Fruit fly (Drosophila melanogaster): ENCODE measurements around the gene Lrr47.

Gene Lrr47

DNA sequence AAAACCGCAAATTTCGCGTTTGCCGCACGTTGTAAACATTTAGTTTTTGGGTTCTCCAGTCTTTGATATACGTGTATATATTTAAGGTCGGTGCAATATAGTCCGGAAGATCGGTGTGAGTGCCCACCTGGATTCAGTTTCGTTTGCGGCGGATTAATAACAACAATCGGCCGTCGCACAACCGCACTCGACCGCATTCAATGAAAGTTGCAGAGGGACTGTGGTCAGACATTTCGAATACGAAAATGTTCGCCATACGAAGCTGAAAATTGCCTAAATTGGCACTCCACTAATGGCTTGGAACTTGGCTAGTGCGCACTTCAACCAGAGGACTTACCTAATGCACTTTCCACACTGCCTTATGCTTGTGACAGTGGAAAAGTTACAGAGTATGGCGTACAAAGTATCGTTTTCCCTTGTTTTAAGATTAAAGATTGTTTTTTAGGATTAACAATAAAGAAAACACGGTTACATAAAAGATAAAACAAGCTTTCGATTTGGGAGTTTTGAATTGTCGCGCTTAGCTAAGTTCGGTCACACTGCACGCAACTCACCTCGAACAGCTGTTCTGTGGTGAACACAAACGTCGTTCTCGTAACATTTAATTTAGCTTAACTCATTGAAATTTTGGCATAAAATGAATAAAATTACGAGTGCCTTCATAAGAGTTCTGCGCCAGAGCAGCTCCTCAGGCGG is 10.4 kb upstream of the Lrr47 start, which contains the start of the genes Myo31DF and CG6094:
Gene Myo31DF, minus strand, starts transcription at position 223 of the 696 bp plus-strand sequence.
Gene CG6094, plus strand, starts transcription at position 525 of the 696 bp plus-strand sequence.
- peak; percentile 10 for TF ChIP-seq lz (GFP tag; optimal IDR thresholded peaks at IDR 0.05)
- peak; percentile 27 for TF ChIP-seq esn (GFP tag; optimal IDR thresholded peaks at IDR 0.05)
- TF ChIP-seq Eip75B (GFP tag; optimal IDR thresholded peaks at IDR 0.05): peak; percentile 23
- TF ChIP-seq CG6163 (GFP tag; IDR thresholded peaks at IDR 0.05): peak; percentile 43; the same call in 1 of the 3 replicates
- TF ChIP-seq ss (GFP tag; optimal IDR thresholded peaks at IDR 0.05): peak in 1 of 2 experiments; percentile 29
- no peak for TF ChIP-seq CG8632 (GFP tag; optimal IDR thresholded peaks at IDR 0.05)
- peak; percentile 65 for TF ChIP-seq CG1621 (tag; optimal IDR thresholded peaks at IDR 0.05)
- TF ChIP-seq Sox15 (GFP tag; optimal IDR thresholded peaks at IDR 0.05): no peak
- TF ChIP-seq eg (GFP tag; IDR thresholded peaks at IDR 0.05): peak; percentile 29; the same call in 2 of the 3 replicates
- no peak for TF ChIP-seq CG7368 (GFP tag; optimal IDR thresholded peaks at IDR 0.05)
- TF ChIP-seq svp (GFP tag): peak; percentile 66
- TF ChIP-seq vri (GFP tag; optimal IDR thresholded peaks at IDR 0.05): peak; percentile 53
- TF ChIP-seq CG3919 (GFP tag; optimal IDR thresholded peaks at IDR 0.05): peak; percentile 32
- no peak for TF ChIP-seq achi (GFP tag; optimal IDR thresholded peaks at IDR 0.05)
- TF ChIP-seq CG9139 (GFP tag; optimal IDR thresholded peaks at IDR 0.05): no peak
- peak; percentile 75 for TF ChIP-seq Eip78C (GFP tag)
- no peak for TF ChIP-seq CG6792 (GFP tag; optimal IDR thresholded peaks at IDR 0.05)
- TF ChIP-seq dsx (GFP tag; optimal IDR thresholded peaks at IDR 0.05; ENCODE audit: poor library complexity, severe bottlenecking): peak; percentile 38
- TF ChIP-seq CG6808 (GFP tag; optimal IDR thresholded peaks at IDR 0.05): peak; percentile 20
- TF ChIP-seq Blimp-1 (GFP tag; optimal IDR thresholded peaks at IDR 0.05): no peak
- TF ChIP-seq Sox14 (GFP tag; optimal IDR thresholded peaks at IDR 0.05): peak; percentile 36
- peak; percentile 19 for TF ChIP-seq Hr39 (GFP tag; optimal IDR thresholded peaks at IDR 0.05)

- peak; percentile 81 for TF ChIP-seq dsx (GFP tag; optimal IDR thresholded peaks at IDR 0.05; ENCODE audit: poor library complexity, severe bottlenecking)
- TF ChIP-seq eg (GFP tag; IDR thresholded peaks at IDR 0.05): 0 out of 3 replicates have a peak, but pooled peaks have one; percentile 14
- TF ChIP-seq CG3032 (tag; optimal IDR thresholded peaks at IDR 0.05): no peak
- TF ChIP-seq CG8119 (GFP tag; IDR thresholded peaks at IDR 0.05): no peak
- peak; percentile 84 for TF ChIP-seq svp (GFP tag)
Observed at dm6 chr2L:10510088-10510487, 7.0 kb upstream of the Lrr47 start, which contains the start of gene CG7384. Gene CG7384, minus strand, starts transcription at chr2L:10510453.

DNA sequence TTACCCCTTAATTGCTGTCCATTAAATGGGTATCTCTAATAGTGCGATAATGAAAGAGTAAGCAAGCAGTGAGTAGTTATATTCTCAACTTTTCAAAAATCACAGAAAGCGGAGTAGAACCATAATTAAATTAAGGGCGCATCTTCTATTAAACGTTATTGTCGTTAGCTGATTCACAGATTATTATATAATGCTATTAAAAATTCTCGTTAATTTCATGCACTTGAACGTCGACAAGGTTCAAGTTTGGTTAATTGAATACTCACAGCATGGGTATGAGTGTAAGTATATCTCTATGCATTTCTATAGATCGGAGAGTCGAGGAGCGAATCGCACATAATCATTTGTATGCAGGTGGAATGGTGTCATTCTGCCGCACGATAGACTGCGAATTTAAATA is 6.3 kb upstream of the Lrr47 start:
- TF ChIP-seq CG15336 (GFP tag; IDR thresholded peaks at IDR 0.05) (no peak), Eip78C (GFP tag) (peak; percentile 38)

- TF ChIP-seq Eip78C (GFP tag) (peak; percentile 55), Hr4 (GFP tag; optimal IDR thresholded peaks at IDR 0.05) (no peak), CG6808 (GFP tag; optimal IDR thresholded peaks at IDR 0.05) (no peak), lz (GFP tag; optimal IDR thresholded peaks at IDR 0.05) (no peak), salr (GFP tag; optimal IDR thresholded peaks at IDR 0.05) (no peak), CG11294 (GFP tag; IDR thresholded peaks at IDR 0.05) (no peak), CG1621 (tag; optimal IDR thresholded peaks at IDR 0.05) (no peak), achi (GFP tag; optimal IDR thresholded peaks at IDR 0.05) (no peak), CG9139 (GFP tag; optimal IDR thresholded peaks at IDR 0.05) (no peak), net (GFP tag; optimal IDR thresholded peaks at IDR 0.05) (no peak), ss (GFP tag; optimal IDR thresholded peaks at IDR 0.05) (no peak), Gug (GFP tag; IDR thresholded peaks at IDR 0.05) (no peak), CG3919 (GFP tag; optimal IDR thresholded peaks at IDR 0.05) (no peak), spab (GFP tag; optimal IDR thresholded peaks at IDR 0.05) (no peak), CG10669 (GFP tag; optimal IDR thresholded peaks at IDR 0.05) (peak; percentile 38), CG31627 (GFP tag; optimal IDR thresholded peaks at IDR 0.05) (no peak)
Observed at dm6 chr2L:10513837-10514499, 3.2 kb upstream of the Lrr47 start.
